Worm (Caenorhabditis elegans) whole organism, mixed stage, embryonic: ENCODE data around the gene C35A5.8.
A peak's percentile ranks its signal among the peaks of the same experiment; 100 is the strongest.

Experiments used
- M03D4.4 ChIP-seq: sonication (generic microtip); optimal IDR thresholded peaks from 2 replicates; lab custom pipeline; 2017; ENCODE audit warnings: mild to moderate bottlenecking, missing genetic modification characterization, missing compliant biosample characterization
- bed-3 ChIP-seq: fragments of 200-800 bp; sonication (Bioruptor generic); optimal IDR thresholded peaks from 3 replicates; lab custom pipeline; 2018; ENCODE audit warnings: mild to moderate bottlenecking, missing genetic modification characterization, moderate library complexity, missing compliant biosample characterization
- blmp-1 ChIP-seq: fragments of 150-350 bp; optimal IDR thresholded peaks from 2 replicates; lab custom pipeline; 2014; ENCODE audit warnings: missing biosample characterization, missing genetic modification characterization
- ceh-39 ChIP-seq: fragments of 150-350 bp; optimal IDR thresholded peaks from 2 replicates; lab custom pipeline; 2014; ENCODE audit warnings: missing biosample characterization, missing genetic modification characterization
- ceh-43 ChIP-seq: fragments of 200-800 bp; sonication (Bioruptor generic); optimal IDR thresholded peaks from 2 replicates; lab custom pipeline; 2018; ENCODE audit warnings: mild to moderate bottlenecking, missing genetic modification characterization, moderate library complexity, missing compliant biosample characterization
- ceh-83 ChIP-seq: fragments of 200-800 bp; sonication (Bioruptor generic); optimal IDR thresholded peaks from 2 replicates; lab custom pipeline; 2018; ENCODE audit warnings: mild to moderate bottlenecking, missing genetic modification characterization, missing compliant biosample characterization
- ces-1 ChIP-seq: fragments of 150-350 bp; optimal IDR thresholded peaks from 2 replicates; lab custom pipeline; 2014; ENCODE audit warnings: missing biosample characterization, missing genetic modification reagents, missing genetic modification characterization
- cnd-1 ChIP-seq: fragments of 200-800 bp; sonication (Bioruptor generic); optimal IDR thresholded peaks from 2 replicates; lab custom pipeline; 2018; ENCODE audit warnings: mild to moderate bottlenecking, missing genetic modification characterization, missing compliant biosample characterization
- drap-1 ChIP-seq: fragments of 200-800 bp; sonication (Bioruptor generic); optimal IDR thresholded peaks from 3 replicates; lab custom pipeline; 2018; ENCODE audit warnings: mild to moderate bottlenecking, missing genetic modification characterization, missing compliant biosample characterization
- elt-3 ChIP-seq: fragments of 150-350 bp; optimal IDR thresholded peaks from 2 replicates; lab custom pipeline; 2014; ENCODE audit warnings: missing biosample characterization, missing genetic modification characterization
- flh-1 ChIP-seq: fragments of 200-800 bp; sonication (Bioruptor generic); optimal IDR thresholded peaks from 2 replicates; lab custom pipeline; 2018; ENCODE audit warnings: mild to moderate bottlenecking, missing genetic modification characterization, moderate library complexity, missing compliant biosample characterization
- ham-2 ChIP-seq: fragments of 200-800 bp; sonication (Bioruptor generic); optimal IDR thresholded peaks from 2 replicates; lab custom pipeline; 2018; ENCODE audit warnings: mild to moderate bottlenecking, missing genetic modification characterization, missing compliant biosample characterization
- hlh-1 ChIP-seq: fragments of 150-350 bp; optimal IDR thresholded peaks from 2 replicates; lab custom pipeline; 2014; ENCODE audit warnings: missing biosample characterization, missing genetic modification reagents, missing genetic modification characterization
- lin-13 ChIP-seq: fragments of 150-350 bp; optimal IDR thresholded peaks from 2 replicates; lab custom pipeline; 2014; ENCODE audit warnings: missing biosample characterization, missing genetic modification characterization
- lin-32 ChIP-seq: fragments of 200-800 bp; sonication (Bioruptor generic); optimal IDR thresholded peaks from 2 replicates; lab custom pipeline; 2018; ENCODE audit warnings: mild to moderate bottlenecking, missing genetic modification characterization, missing compliant biosample characterization
- lsy-2 ChIP-seq: fragments of 150-350 bp; optimal IDR thresholded peaks from 2 replicates; lab custom pipeline; 2014; ENCODE audit warnings: missing biosample characterization, missing genetic modification characterization
- mab-5 ChIP-seq: fragments of 150-350 bp; optimal IDR thresholded peaks from 2 replicates; lab custom pipeline; 2014; ENCODE audit warnings: missing biosample characterization, missing genetic modification characterization
- mep-1 ChIP-seq: fragments of 150-350 bp; optimal IDR thresholded peaks from 2 replicates; lab custom pipeline; 2017; ENCODE audit warnings: missing biosample characterization, missing genetic modification reagents, missing genetic modification characterization, inconsistent platforms
- mls-2 ChIP-seq: sonication (generic microtip); optimal IDR thresholded peaks from 2 replicates; lab custom pipeline; 2016; ENCODE audit warnings: mild to moderate bottlenecking, missing genetic modification characterization, moderate library complexity, missing compliant biosample characterization
- nhr-12 ChIP-seq: fragments of 150-350 bp; optimal IDR thresholded peaks from 2 replicates; lab custom pipeline; 2014; ENCODE audit warnings: missing biosample characterization, missing genetic modification characterization
- nhr-28 ChIP-seq: fragments of 150-350 bp; optimal IDR thresholded peaks from 2 replicates; lab custom pipeline; 2014; ENCODE audit warnings: missing biosample characterization, missing genetic modification characterization
- nhr-76 ChIP-seq: sonication (generic microtip); optimal IDR thresholded peaks from 2 replicates; lab custom pipeline; 2017; ENCODE audit warnings: missing biosample characterization, missing genetic modification characterization
- pha-4 ChIP-seq: fragments of 150-350 bp; optimal IDR thresholded peaks from 2 replicates; lab custom pipeline; 2018; ENCODE audit warnings: missing biosample characterization, missing genetic modification reagents, missing genetic modification characterization
- sem-2 ChIP-seq: fragments of 200-800 bp; sonication (Bioruptor generic); optimal IDR thresholded peaks from 2 replicates; lab custom pipeline; 2018; ENCODE audit warnings: mild to moderate bottlenecking, missing genetic modification characterization, missing compliant biosample characterization
- snpc-4 ChIP-seq: fragments of 150-350 bp; optimal IDR thresholded peaks from 2 replicates; lab custom pipeline; 2014; ENCODE audit warnings: missing biosample characterization, missing genetic modification characterization
- sptf-1 ChIP-seq: sonication (generic microtip); optimal IDR thresholded peaks from 2 replicates; lab custom pipeline; 2017; ENCODE audit warnings: mild to moderate bottlenecking, missing genetic modification characterization, moderate library complexity, missing compliant biosample characterization
- unc-120 ChIP-seq: sonication (generic microtip); optimal IDR thresholded peaks from 2 replicates; lab custom pipeline; 2017; ENCODE audit warnings: missing genetic modification characterization, missing compliant biosample characterization; ENCODE audit not compliant: poor library complexity, severe bottlenecking
- unc-39 ChIP-seq: fragments of 150-350 bp; optimal IDR thresholded peaks from 2 replicates; lab custom pipeline; 2014; ENCODE audit warnings: missing biosample characterization, missing genetic modification characterization
- unc-62 ChIP-seq: fragments of 150-350 bp; optimal IDR thresholded peaks from 2 replicates; lab custom pipeline; 2014; ENCODE audit warnings: missing biosample characterization, missing genetic modification reagents, missing genetic modification characterization
- zip-8 ChIP-seq: fragments of 150-350 bp; optimal IDR thresholded peaks from 2 replicates; lab custom pipeline; 2014; ENCODE audit warnings: missing biosample characterization, missing genetic modification characterization
- ztf-11 ChIP-seq: fragments of 150-350 bp; optimal IDR thresholded peaks from 2 replicates; lab custom pipeline; 2014; ENCODE audit warnings: missing biosample characterization, missing genetic modification characterization

The C35A5.8 gene

ce11 chrV:10532725-10533124, 7.0 kb upstream of the C35A5.8 start, which contains the start of gene txt-10:
Gene txt-10, minus strand, starts transcription at chrV:10532825.
- no peak for TF ChIP-seq mls-2 (tag; lab: Kevin White, UChicago)
- no peak for TF ChIP-seq blmp-1 (tag; lab: Kevin White, UChicago)
- no peak for TF ChIP-seq flh-1
- TF ChIP-seq elt-3 (tag; lab: Kevin White, UChicago), result no peak
- no peak for TF ChIP-seq nhr-76
- no peak for TF ChIP-seq ceh-43

- TF ChIP-seq lsy-2 (tag; lab: Kevin White, UChicago), result no peak
- TF ChIP-seq nhr-76, result no peak
- TF ChIP-seq snpc-4 (tag; lab: Kevin White, UChicago), result no peak
- no peak for TF ChIP-seq drap-1 (GFP tag; lab: Kevin White, UChicago)
- TF ChIP-seq unc-62, result no peak
- TF ChIP-seq cnd-1, result no peak
- TF ChIP-seq blmp-1 (tag; lab: Kevin White, UChicago), result no peak
- TF ChIP-seq hlh-1 (tag; lab: Kevin White, UChicago), result no peak
- no peak for TF ChIP-seq ceh-83
- no peak for TF ChIP-seq M03D4.4 (tag; lab: Kevin White, UChicago)
- TF ChIP-seq lin-32 (GFP tag; lab: Kevin White, UChicago), result no peak
- TF ChIP-seq unc-120 (tag; lab: Kevin White, UChicago), result no peak
- TF ChIP-seq ceh-39, result no peak
- no peak for TF ChIP-seq elt-3 (tag; lab: Kevin White, UChicago)
- TF ChIP-seq ham-2, result no peak
- no peak for TF ChIP-seq sptf-1 (tag; lab: Kevin White, UChicago)
- TF ChIP-seq bed-3 (GFP tag; lab: Kevin White, UChicago), result no peak
- TF ChIP-seq zip-8, result no peak
- no peak for TF ChIP-seq nhr-28 (tag; lab: Kevin White, UChicago)
- TF ChIP-seq flh-1, result no peak
Measured at ce11 chrV:10529600-10529999, 3.9 kb upstream of the C35A5.8 start.

- no peak for TF ChIP-seq ham-2
- TF ChIP-seq M03D4.4 (tag; lab: Kevin White, UChicago), result no peak
- TF ChIP-seq ztf-11 (tag; lab: Kevin White, UChicago), result no peak
- TF ChIP-seq nhr-12 (tag; lab: Kevin White, UChicago), result no peak
- TF ChIP-seq bed-3 (GFP tag; lab: Kevin White, UChicago), result no peak
- no peak for TF ChIP-seq lsy-2 (tag; lab: Kevin White, UChicago)
- TF ChIP-seq nhr-28 (tag; lab: Kevin White, UChicago), result no peak
- TF ChIP-seq, all 35 proteins: peak for 0
Measured at ce11 chrV:10528500-10528899, 2.8 kb upstream of the C35A5.8 start, which contains the start of gene F25D1.3. Gene F25D1.3, plus strand, starts transcription at chrV:10528724.

DNA sequence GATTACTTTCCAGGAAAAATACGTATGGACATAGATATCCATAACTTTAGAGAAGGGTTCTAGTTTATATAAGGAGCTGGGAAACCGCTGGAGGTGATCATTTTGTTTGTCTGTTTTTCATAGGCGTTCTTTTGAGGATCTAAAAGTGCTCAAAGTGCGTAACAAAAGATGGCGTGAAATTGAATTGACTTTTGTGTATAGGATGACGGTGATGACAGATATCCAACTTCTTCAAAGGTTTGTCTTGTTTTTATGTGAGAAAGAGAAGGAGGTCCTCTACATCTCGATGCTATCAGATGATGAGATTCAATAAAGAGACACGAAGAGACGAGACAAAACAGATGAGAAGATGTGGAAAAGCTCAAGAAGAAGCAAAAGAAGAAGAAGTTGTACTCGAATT, 9.0 kb downstream of the C35A5.8 start:
- TF ChIP-seq mab-5 (tag; lab: Kevin White, UChicago) (no peak), ces-1 (peak; percentile 48), lin-32 (GFP tag; lab: Kevin White, UChicago) (no peak)

- TF ChIP-seq zip-8, result no peak
- TF ChIP-seq mls-2 (tag; lab: Kevin White, UChicago), result no peak
- no peak for TF ChIP-seq ceh-43
- TF ChIP-seq unc-120 (tag; lab: Kevin White, UChicago), result no peak
- no peak for TF ChIP-seq mep-1 (tag; lab: Kevin White, UChicago)
- no peak for TF ChIP-seq lsy-2 (tag; lab: Kevin White, UChicago)
Measured at ce11 chrV:10514271-10514670, 11.4 kb downstream of the C35A5.8 start, which contains the start of gene dmsr-8. Gene dmsr-8, minus strand, starts transcription at chrV:10514371.

- TF ChIP-seq flh-1 (no peak), blmp-1 (tag; lab: Kevin White, UChicago) (no peak), hlh-1 (tag; lab: Kevin White, UChicago) (no peak), mab-5 (tag; lab: Kevin White, UChicago) (no peak), mls-2 (tag; lab: Kevin White, UChicago) (no peak), unc-39 (no peak), pha-4 (tag; lab: Kevin White, UChicago) (no peak), sem-2 (no peak), unc-120 (tag; lab: Kevin White, UChicago) (no peak), ces-1 (no peak), zip-8 (no peak), ceh-39 (no peak), elt-3 (tag; lab: Kevin White, UChicago) (no peak), ztf-11 (tag; lab: Kevin White, UChicago) (no peak), lin-13 (tag; lab: Kevin White, UChicago) (no peak)
Measured at ce11 chrV:10508855-10509254, 16.9 kb downstream of the C35A5.8 start, which contains the start of gene C35A5.6. Gene C35A5.6, plus strand, starts transcription at chrV:10509137.
